Worm (Caenorhabditis elegans) whole organism, midembryonic: ENCODE results near the gene Y66C5A.1.

Experiments
- T22C8.4 ChIP-seq: fragments of 200-800 bp; sonication (Bioruptor generic); IDR thresholded peaks from 2 replicates; pipeline ENCODE4 v1.3.6; 2022; ENCODE audit warnings: missing genetic modification characterization, missing compliant biosample characterization
- cog-1 ChIP-seq: sonication (generic microtip); optimal IDR thresholded peaks from 2 replicates; lab custom pipeline; 2016; ENCODE audit warnings: missing genetic modification characterization, missing compliant biosample characterization
- flt-1 ChIP-seq: fragments of 200-800 bp; sonication (Bioruptor generic); IDR thresholded peaks from 2 replicates; pipeline ENCODE4 v1.3.6; 2022; ENCODE audit warnings: missing genetic modification characterization, missing compliant biosample characterization
- klf-2 ChIP-seq: fragments of 200-800 bp; sonication (Bioruptor generic); conservative IDR thresholded peaks from 2 replicates; pipeline ENCODE4 v1.3.6; 2022; ENCODE audit warnings: missing genetic modification reagents, missing genetic modification characterization, missing compliant biosample characterization
- med-1 ChIP-seq: sonication (generic microtip); optimal IDR thresholded peaks from 2 replicates; lab custom pipeline; 2017; ENCODE audit warnings: missing genetic modification characterization, mild to moderate bottlenecking, missing compliant biosample characterization, antibody characterized with exemption, missing genetic modification reagents; ENCODE audit not compliant: insufficient read depth
- ref-1 ChIP-seq: fragments of 200-800 bp; sonication (Bioruptor generic); conservative IDR thresholded peaks from 2 replicates; pipeline ENCODE4 v1.3.6; 2022; ENCODE audit warnings: missing genetic modification reagents, missing genetic modification characterization, missing compliant biosample characterization
- tab-1 ChIP-seq: fragments of 200-800 bp; sonication (Bioruptor generic); IDR thresholded peaks from 2 replicates; pipeline ENCODE4 v1.3.6; 2022; ENCODE audit warnings: missing genetic modification characterization, missing compliant biosample characterization
- ztf-23 ChIP-seq: fragments of 200-800 bp; sonication (Bioruptor generic); IDR thresholded peaks from 2 replicates; pipeline ENCODE4 v1.3.6; 2022; ENCODE audit warnings: missing genetic modification reagents, missing genetic modification characterization, missing compliant biosample characterization
- ztf-29 ChIP-seq: fragments of 200-800 bp; sonication (Bioruptor generic); IDR thresholded peaks from 2 replicates; pipeline ENCODE4 v1.3.6; 2022; ENCODE audit warnings: missing genetic modification reagents, missing genetic modification characterization, missing compliant biosample characterization

Gene Y66C5A.1

DNA sequence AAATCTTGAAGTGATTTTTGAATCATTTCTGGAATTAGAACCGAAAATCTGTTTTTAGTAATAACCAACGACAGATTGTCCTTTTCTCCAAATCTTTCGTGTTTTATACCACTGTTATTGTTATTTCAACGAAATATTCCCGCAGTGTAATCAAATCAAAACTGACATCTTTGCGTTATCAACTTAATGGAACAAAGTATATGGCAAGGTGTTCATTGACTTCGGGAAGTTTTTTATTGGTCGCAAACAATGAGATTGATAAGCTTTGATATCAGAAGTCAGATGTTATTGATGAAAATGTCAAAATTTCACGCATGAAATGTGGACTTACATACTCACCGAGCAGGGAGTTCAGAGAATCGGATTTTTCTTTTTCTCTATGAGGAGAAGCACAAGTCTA is 30.6 kb downstream of the Y66C5A.1 start, which contains the start of gene F23D12.11:
Gene F23D12.11 (minus strand): TSS at position 79 of the 400 bp plus-strand sequence.
- TF ChIP-seq flt-1 (GFP tag; lab: Robert Waterston, UW) = no peak
- TF ChIP-seq T22C8.4 = no peak
- no peak for TF ChIP-seq klf-2 (GFP tag; lab: Robert Waterston, UW)
- TF ChIP-seq ztf-23 (GFP tag; lab: Robert Waterston, UW) = no peak
- TF ChIP-seq ref-1 (GFP tag; lab: Robert Waterston, UW) = no peak
- no peak for TF ChIP-seq tab-1
- no peak for TF ChIP-seq cog-1
- TF ChIP-seq ztf-29 (GFP tag; lab: Robert Waterston, UW) = no peak
- no peak for TF ChIP-seq med-1 (GFP tag; lab: Kevin White, UChicago)

DNA sequence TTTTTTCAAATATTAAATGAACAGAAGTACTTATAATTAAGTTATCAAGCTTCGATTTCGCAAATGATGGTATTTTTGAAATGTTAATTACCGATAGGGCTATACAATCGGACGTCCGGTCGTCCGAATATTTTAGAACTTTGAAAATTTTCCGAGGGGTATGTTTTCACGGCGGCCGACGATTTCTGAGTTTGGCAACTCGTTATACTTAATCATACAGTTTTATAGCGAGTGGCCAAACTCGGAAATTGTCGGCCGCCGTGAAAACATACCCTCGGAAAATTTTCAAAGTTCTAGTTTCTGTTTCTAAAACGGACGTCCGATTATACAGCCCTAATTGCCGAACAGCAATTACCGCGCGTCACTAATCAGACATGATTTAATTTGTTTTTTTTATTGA is 31.1 kb downstream of the Y66C5A.1 start:
- TF ChIP-seq ref-1 (GFP tag; lab: Robert Waterston, UW) (no peak), ztf-23 (GFP tag; lab: Robert Waterston, UW) (no peak), tab-1 (no peak), ztf-29 (GFP tag; lab: Robert Waterston, UW) (no peak), cog-1 (no peak)

DNA sequence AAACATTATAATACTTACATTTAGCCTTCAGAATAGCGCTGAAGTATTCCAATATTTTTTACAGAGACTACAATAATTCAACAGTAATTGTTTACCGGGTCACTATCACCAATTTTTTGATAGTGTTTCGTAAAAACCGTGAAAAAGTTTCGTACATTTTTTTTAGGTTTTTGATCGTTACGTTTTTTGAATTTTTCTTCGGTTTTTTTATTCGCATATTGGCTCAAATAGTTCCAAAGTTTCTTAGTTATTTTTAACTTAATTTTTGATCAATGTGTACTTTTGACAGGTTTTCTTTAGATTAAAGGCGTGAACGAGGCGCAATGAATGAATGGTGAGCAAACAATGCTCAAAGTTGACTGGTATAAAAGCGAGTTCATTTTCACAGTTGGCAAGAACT is 32.2 kb downstream of the Y66C5A.1 start, which contains the start of gene fipr-3:
Gene fipr-3 (plus strand): TSS at position 301 of the 400 bp plus-strand sequence.
- TF ChIP-seq tab-1 (no peak), med-1 (GFP tag; lab: Kevin White, UChicago) (no peak), ztf-29 (GFP tag; lab: Robert Waterston, UW) (no peak), cog-1 (no peak), klf-2 (GFP tag; lab: Robert Waterston, UW) (no peak), flt-1 (GFP tag; lab: Robert Waterston, UW) (no peak), ztf-23 (GFP tag; lab: Robert Waterston, UW) (no peak), ref-1 (GFP tag; lab: Robert Waterston, UW) (no peak), T22C8.4 (no peak)

DNA sequence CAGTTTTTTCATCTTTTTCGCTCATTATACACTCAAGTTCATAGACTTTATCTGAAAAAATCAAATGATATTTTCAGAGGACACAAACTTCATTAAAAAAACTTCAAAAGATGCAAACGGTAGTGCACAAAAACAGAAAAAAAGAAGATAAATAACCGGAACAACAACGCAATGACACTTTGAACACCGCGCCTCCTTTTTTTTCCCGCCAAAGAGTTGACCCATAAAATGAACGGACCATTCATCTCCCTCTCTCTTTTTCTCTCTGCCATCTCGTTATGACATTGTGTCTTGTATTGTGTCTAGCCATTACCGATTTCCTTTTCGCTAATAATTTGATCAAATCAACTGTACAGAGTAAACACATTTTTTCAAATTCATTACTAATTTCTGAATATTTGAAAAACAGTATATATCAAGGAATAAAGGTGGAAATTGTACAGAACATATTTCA is 33.8 kb downstream of the Y66C5A.1 start, which contains the start of gene F23D12.2:
Gene F23D12.2 (minus strand): TSS at position 51 of the 454 bp plus-strand sequence.
- no peak for TF ChIP-seq ztf-29 (GFP tag; lab: Robert Waterston, UW)
- no peak for TF ChIP-seq tab-1
- no peak for TF ChIP-seq klf-2 (GFP tag; lab: Robert Waterston, UW)
- no peak for TF ChIP-seq ref-1 (GFP tag; lab: Robert Waterston, UW)
- TF ChIP-seq T22C8.4 = no peak
- TF ChIP-seq ztf-23 (GFP tag; lab: Robert Waterston, UW) = no peak
- TF ChIP-seq flt-1 (GFP tag; lab: Robert Waterston, UW) = no peak
- TF ChIP-seq med-1 (GFP tag; lab: Kevin White, UChicago) = no peak
- TF ChIP-seq cog-1 = no peak

DNA sequence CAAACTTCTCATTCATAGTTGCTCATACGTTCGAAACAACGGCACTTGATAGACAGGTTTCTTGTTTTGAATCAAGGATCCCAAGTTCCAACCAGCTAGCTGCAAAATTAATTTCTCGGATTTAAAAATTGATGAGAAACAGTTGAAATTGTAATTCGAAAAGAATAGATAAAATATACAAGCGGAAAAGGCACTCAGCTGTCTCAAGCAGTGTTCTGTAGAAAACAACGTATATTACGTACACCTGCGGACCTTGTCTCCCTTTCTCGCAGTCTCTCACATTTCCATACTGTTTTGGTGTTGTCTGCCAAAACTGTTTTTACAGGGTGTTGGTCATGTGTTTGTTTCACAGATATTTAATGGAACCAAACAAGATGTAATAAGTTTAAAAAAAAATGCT is 39.7 kb downstream of the Y66C5A.1 start, which contains the start of gene F23D12.10:
Gene F23D12.10 (minus strand): TSS at position 101 of the 400 bp plus-strand sequence.
- TF ChIP-seq ref-1 (GFP tag; lab: Robert Waterston, UW) = no peak
- TF ChIP-seq cog-1 = no peak
- no peak for TF ChIP-seq tab-1
- TF ChIP-seq ztf-29 (GFP tag; lab: Robert Waterston, UW) = no peak
- no peak for TF ChIP-seq ztf-23 (GFP tag; lab: Robert Waterston, UW)
- TF ChIP-seq klf-2 (GFP tag; lab: Robert Waterston, UW) = no peak
- TF ChIP-seq med-1 (GFP tag; lab: Kevin White, UChicago) = no peak
- no peak for TF ChIP-seq T22C8.4
- no peak for TF ChIP-seq flt-1 (GFP tag; lab: Robert Waterston, UW)

DNA sequence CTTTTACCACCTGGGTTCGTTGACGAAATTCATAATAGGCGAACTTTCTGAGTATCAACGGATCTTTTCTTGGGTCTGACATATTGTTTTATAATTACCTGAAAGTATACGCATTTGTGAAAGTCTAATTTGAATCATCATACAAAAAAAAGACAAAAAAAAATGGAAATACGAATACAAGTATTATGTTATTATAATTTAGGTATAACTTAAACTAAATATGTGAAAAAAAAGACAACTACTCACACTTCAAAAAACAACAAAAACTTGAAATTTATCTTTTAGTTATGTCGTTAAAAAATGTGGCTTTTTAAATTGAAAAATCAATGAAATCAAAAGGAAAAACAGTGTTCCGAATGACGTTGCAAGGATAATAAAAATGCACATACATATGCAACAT is 42.5 kb downstream of the Y66C5A.1 start, which contains the start of gene fbxa-179:
Gene fbxa-179 (minus strand): TSS at position 101 of the 400 bp plus-strand sequence.
- TF ChIP-seq ztf-29 (GFP tag; lab: Robert Waterston, UW) (no peak), cog-1 (no peak), klf-2 (GFP tag; lab: Robert Waterston, UW) (no peak), ref-1 (GFP tag; lab: Robert Waterston, UW) (no peak), ztf-23 (GFP tag; lab: Robert Waterston, UW) (no peak), med-1 (GFP tag; lab: Kevin White, UChicago) (no peak), T22C8.4 (no peak), tab-1 (no peak), flt-1 (GFP tag; lab: Robert Waterston, UW) (no peak)

DNA sequence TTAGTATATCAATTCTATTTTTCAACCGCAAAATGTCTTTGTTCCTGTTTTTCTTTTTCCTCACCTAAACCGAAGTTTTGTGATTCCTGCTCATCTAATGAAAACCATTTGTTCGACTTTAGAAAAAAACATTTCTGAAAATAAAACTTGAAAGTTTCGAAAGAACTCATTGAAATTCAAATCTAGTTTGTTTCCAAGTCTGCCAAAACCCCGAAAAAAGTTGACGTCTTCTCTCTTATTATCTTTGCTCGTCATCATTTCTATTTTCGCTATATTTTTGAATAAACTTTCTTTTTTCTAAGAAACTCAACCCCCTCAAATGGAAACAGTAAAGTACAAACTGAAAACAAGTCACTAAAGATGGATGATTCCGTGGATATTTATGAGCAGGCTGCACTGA is 49.5 kb downstream of the Y66C5A.1 start, which contains the start of gene frpr-17:
Gene frpr-17 (plus strand): TSS at position 301 of the 400 bp plus-strand sequence.
- TF ChIP-seq tab-1 = no peak
- TF ChIP-seq ztf-23 (GFP tag; lab: Robert Waterston, UW) = no peak
- no peak for TF ChIP-seq flt-1 (GFP tag; lab: Robert Waterston, UW)
- TF ChIP-seq med-1 (GFP tag; lab: Kevin White, UChicago) = no peak
- no peak for TF ChIP-seq cog-1
